Fruit fly (Drosophila melanogaster): Measurements from ENCODE around the gene Mocs2B.
"Not testable (repeated sequence)": the region's sequence is repeated elsewhere in the genome, so short reads cannot be mapped to it uniquely, and the experiment has no call there.

Mocs2B gene

dm6 chr3R:25126823-25127222 is 336 bp downstream of the Mocs2B start:
- TF ChIP-seq EcR (GFP tag; optimal IDR thresholded peaks at IDR 0.05) (no peak), Dll (optimal IDR thresholded peaks at IDR 0.05) (no peak), CG8478 (optimal IDR thresholded peaks at IDR 0.05) (no peak), pan (optimal IDR thresholded peaks at IDR 0.05) (no peak), psq (optimal IDR thresholded peaks at IDR 0.05) (no peak), usp (GFP tag; optimal IDR thresholded peaks at IDR 0.05) (no peak)

- not testable (repeated sequence) for TF ChIP-seq Dll, pan, CG8478 (optimal IDR thresholded peaks at IDR 0.05)
These were observed 3.9 kb downstream of the Mocs2B start, which contains the start of gene vig2 for dm6 chr3R:25123262-25123661. TSS of gene vig2 (plus strand) at chr3R:25123373.

- TF ChIP-seq EcR (GFP tag; optimal IDR thresholded peaks at IDR 0.05) = no peak
- no peak for TF ChIP-seq CG8478 (optimal IDR thresholded peaks at IDR 0.05)
- no peak for TF ChIP-seq Dll (optimal IDR thresholded peaks at IDR 0.05)
- TF ChIP-seq pan (optimal IDR thresholded peaks at IDR 0.05) = no peak
- TF ChIP-seq psq (optimal IDR thresholded peaks at IDR 0.05) = no peak
- TF ChIP-seq usp (GFP tag; optimal IDR thresholded peaks at IDR 0.05) = no peak
These were observed 4.4 kb downstream of the Mocs2B start, which contains the start of the genes CG31510 and TTLL5 for dm6 chr3R:25122736-25123211. TSS of gene CG31510 (minus strand) at chr3R:25122920. TSS of gene TTLL5 (minus strand) at chr3R:25122920.

dm6 chr3R:25112466-25112939 is 14.7 kb downstream of the Mocs2B start, which contains the start of gene Nepl16:
TSS of gene Nepl16 (minus strand) at chr3R:25112516.
- TF ChIP-seq Dll (optimal IDR thresholded peaks at IDR 0.05) = no peak
- TF ChIP-seq psq (optimal IDR thresholded peaks at IDR 0.05) = no peak
- no peak for TF ChIP-seq usp (GFP tag; optimal IDR thresholded peaks at IDR 0.05)
- no peak for TF ChIP-seq pan (optimal IDR thresholded peaks at IDR 0.05)
- no peak for TF ChIP-seq CG8478 (optimal IDR thresholded peaks at IDR 0.05)
- TF ChIP-seq EcR (GFP tag; optimal IDR thresholded peaks at IDR 0.05) = no peak

- TF ChIP-seq CG8478 (optimal IDR thresholded peaks at IDR 0.05) (no peak), EcR (GFP tag; optimal IDR thresholded peaks at IDR 0.05) (no peak), usp (GFP tag; optimal IDR thresholded peaks at IDR 0.05) (no peak), pan (optimal IDR thresholded peaks at IDR 0.05) (no peak), psq (optimal IDR thresholded peaks at IDR 0.05) (no peak), Dll (optimal IDR thresholded peaks at IDR 0.05) (no peak)
These were observed 18.2 kb downstream of the Mocs2B start, which contains the start of gene CG34027 for dm6 chr3R:25108932-25109331. TSS of gene CG34027 (minus strand) at chr3R:25109032.

- TF ChIP-seq psq (optimal IDR thresholded peaks at IDR 0.05) (no peak), EcR (GFP tag; optimal IDR thresholded peaks at IDR 0.05) (no peak), Dll (optimal IDR thresholded peaks at IDR 0.05) (no peak), pan (optimal IDR thresholded peaks at IDR 0.05) (no peak), usp (GFP tag; optimal IDR thresholded peaks at IDR 0.05) (no peak), CG8478 (optimal IDR thresholded peaks at IDR 0.05) (no peak)
These were observed 24.9 kb downstream of the Mocs2B start, which contains the start of gene CG45095 for dm6 chr3R:25102253-25102652. TSS of gene CG45095 (plus strand) at chr3R:25102553.

dm6 chr3R:25097486-25097885 is 29.7 kb downstream of the Mocs2B start, which contains the start of the genes CG33095 and CG33096:
TSS of gene CG33095 (plus strand) at chr3R:25097672.
TSS of gene CG33096 (plus strand) at chr3R:25097672.
- TF ChIP-seq EcR (GFP tag; optimal IDR thresholded peaks at IDR 0.05) = peak in 1 of 2 experiments; percentile 2
- no peak for TF ChIP-seq psq (optimal IDR thresholded peaks at IDR 0.05)

- TF ChIP-seq Dll (optimal IDR thresholded peaks at IDR 0.05) (no peak), CG8478 (optimal IDR thresholded peaks at IDR 0.05) (peak; percentile 38)
These were observed 32.5 kb downstream of the Mocs2B start, which contains the start of gene fd96Cb for dm6 chr3R:25094639-25095038. TSS of gene fd96Cb (plus strand) at chr3R:25095012.

dm6 chr3R:25082348-25082747 is 44.8 kb downstream of the Mocs2B start, which contains the start of gene fd96Ca:
TSS of gene fd96Ca (plus strand) at chr3R:25082684.
- no peak for TF ChIP-seq CG8478 (optimal IDR thresholded peaks at IDR 0.05)
- no peak for TF ChIP-seq pan (optimal IDR thresholded peaks at IDR 0.05)
- TF ChIP-seq usp (GFP tag; optimal IDR thresholded peaks at IDR 0.05) = no peak
- no peak for TF ChIP-seq psq (optimal IDR thresholded peaks at IDR 0.05)
- peak; percentile 82 for TF ChIP-seq Dll (optimal IDR thresholded peaks at IDR 0.05)

- TF ChIP-seq usp (GFP tag; optimal IDR thresholded peaks at IDR 0.05) (no peak), CG8478 (optimal IDR thresholded peaks at IDR 0.05) (peak; percentile 54)
These were observed 46.7 kb downstream of the Mocs2B start for dm6 chr3R:25080446-25080845.

dm6 chr3R:25078665-25079064 is 48.5 kb downstream of the Mocs2B start:
- no peak for TF ChIP-seq CG8478 (optimal IDR thresholded peaks at IDR 0.05)
- TF ChIP-seq pan (optimal IDR thresholded peaks at IDR 0.05) = no peak
- no peak for TF ChIP-seq EcR (GFP tag; optimal IDR thresholded peaks at IDR 0.05)
- no peak for TF ChIP-seq Dll (optimal IDR thresholded peaks at IDR 0.05)
- TF ChIP-seq psq (optimal IDR thresholded peaks at IDR 0.05) = no peak
- TF ChIP-seq usp (GFP tag; optimal IDR thresholded peaks at IDR 0.05) = no peak

dm6 chr3R:25077280-25077820 is 49.8 kb downstream of the Mocs2B start:
- TF ChIP-seq pan (optimal IDR thresholded peaks at IDR 0.05) = no peak
- no peak for TF ChIP-seq psq (optimal IDR thresholded peaks at IDR 0.05)
- TF ChIP-seq EcR (GFP tag; optimal IDR thresholded peaks at IDR 0.05) = no peak
- no peak for TF ChIP-seq Dll (optimal IDR thresholded peaks at IDR 0.05)
- no peak for TF ChIP-seq CG8478 (optimal IDR thresholded peaks at IDR 0.05)
- TF ChIP-seq usp (GFP tag; optimal IDR thresholded peaks at IDR 0.05) = no peak
